Worm (Caenorhabditis elegans): Measurements from ENCODE around the gene cutl-15.
A peak's percentile ranks its signal among the peaks of the same experiment; 100 is the strongest.

cutl-15 gene

DNA sequence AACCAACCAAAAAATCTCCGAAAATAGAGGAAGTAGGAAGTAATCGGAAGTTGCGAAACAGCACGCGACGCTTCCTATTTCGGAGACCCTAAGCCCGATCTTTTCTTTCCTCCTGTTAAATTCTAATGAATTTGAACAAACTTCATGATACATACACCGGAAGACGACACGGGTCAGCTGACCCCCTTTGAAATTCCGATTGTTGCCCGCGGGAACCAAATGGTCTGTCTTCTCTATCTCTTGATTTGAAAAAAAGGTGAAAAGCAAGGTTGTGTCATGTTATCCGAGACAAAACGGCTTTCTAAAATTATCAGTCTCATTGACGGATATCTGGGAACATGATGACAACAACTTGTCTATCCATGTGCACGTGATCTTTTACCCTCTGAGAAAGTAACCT lies 11.6 kb upstream of the cutl-15 start:
- TF ChIP-seq unc-55 (GFP tag; optimal IDR thresholded peaks at IDR 0.05) (peak; percentile 66), hlh-30 (tag; optimal IDR thresholded peaks at IDR 0.05; ENCODE audit: insufficient read depth) (no peak), ceh-18 (tag; optimal IDR thresholded peaks at IDR 0.05) (peak; percentile 16), tbx-2 (tag; optimal IDR thresholded peaks at IDR 0.05) (no peak)

DNA sequence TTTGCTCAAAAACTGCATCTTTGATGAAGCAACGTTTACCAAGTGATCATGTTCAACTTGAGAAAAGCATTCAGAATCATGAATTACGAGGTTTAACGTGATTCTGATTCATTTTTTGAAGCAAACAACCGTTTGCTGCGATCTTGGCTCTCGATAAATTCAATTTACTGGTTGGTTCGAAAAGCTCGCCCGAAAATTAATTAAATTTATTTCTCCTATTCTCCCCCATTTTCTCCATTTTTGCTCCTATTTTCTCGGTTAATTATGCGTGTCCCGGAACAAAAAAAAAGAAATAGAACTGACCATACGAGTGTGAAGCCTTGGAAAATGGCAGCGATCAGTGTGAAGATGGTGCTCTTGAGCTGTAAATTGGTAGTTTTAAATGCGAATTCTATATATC lies 9.4 kb upstream of the cutl-15 start:
- TF ChIP-seq unc-42 (tag; optimal IDR thresholded peaks at IDR 0.05), result peak; percentile 95
- no peak for TF ChIP-seq gmeb-2 (tag; optimal IDR thresholded peaks at IDR 0.05)
- TF ChIP-seq ama-1 (optimal IDR thresholded peaks at IDR 0.05), result no peak
- TF ChIP-seq ceh-14 (tag; optimal IDR thresholded peaks at IDR 0.05), result peak; percentile 9
- TF ChIP-seq hlh-8 (tag; optimal IDR thresholded peaks at IDR 0.05), result no peak

DNA sequence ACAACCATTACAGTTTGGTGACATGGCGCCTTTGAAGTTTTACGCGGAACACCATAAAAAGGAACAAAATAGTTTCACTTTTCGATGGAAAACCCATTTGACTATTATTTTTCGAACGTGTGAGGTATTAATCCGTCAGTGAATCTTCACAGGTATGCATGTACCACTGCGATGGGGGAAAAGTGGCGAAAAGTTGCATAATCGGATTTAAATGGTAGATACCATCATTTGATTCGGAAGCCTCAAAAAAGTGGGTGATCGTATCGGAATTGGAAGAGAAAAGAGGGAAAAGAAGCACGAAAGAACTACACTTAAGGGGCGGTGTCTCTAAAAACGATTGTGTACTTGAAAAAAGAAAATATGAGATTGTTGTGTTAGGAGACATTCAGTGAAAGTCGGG lies 6.2 kb upstream of the cutl-15 start:
- TF ChIP-seq Y22D7AL.16 (tag; optimal IDR thresholded peaks at IDR 0.05) (no peak), unc-55 (GFP tag; optimal IDR thresholded peaks at IDR 0.05) (no peak)

DNA sequence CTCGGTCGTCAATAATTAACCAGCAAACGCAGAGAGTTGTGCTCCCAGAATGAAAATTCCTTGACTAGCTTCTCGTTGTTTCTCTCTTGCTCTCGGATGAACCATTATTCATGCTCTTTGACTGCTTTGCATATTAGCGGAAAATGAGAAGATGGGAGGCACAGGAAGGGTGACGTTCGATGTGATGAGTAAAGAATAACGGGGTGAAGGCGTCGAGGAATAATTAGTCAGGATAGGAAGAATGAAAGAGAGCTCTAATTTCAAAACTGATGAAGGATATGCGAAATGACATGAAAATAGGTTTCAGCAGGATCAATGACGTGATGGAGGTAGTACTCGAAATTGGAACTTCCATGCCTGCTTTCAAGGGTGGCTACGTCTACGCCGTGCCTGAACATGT lies 3.8 kb upstream of the cutl-15 start:
- TF ChIP-seq pros-1 (tag; optimal IDR thresholded peaks at IDR 0.05) (no peak), ceh-34 (tag; optimal IDR thresholded peaks at IDR 0.05) (no peak), C38D4.7 (GFP tag; optimal IDR thresholded peaks at IDR 0.05) (no peak), ceh-22 (tag; optimal IDR thresholded peaks at IDR 0.05) (no peak), Y22D7AL.16 (tag; optimal IDR thresholded peaks at IDR 0.05) (no peak), che-1 (tag; optimal IDR thresholded peaks at IDR 0.05) (no peak), elt-2 (tag; optimal IDR thresholded peaks at IDR 0.05) (no peak), fkh-10 (GFP tag; optimal IDR thresholded peaks at IDR 0.05) (no peak), dve-1 (tag; optimal IDR thresholded peaks at IDR 0.05) (no peak), T23F11.4 (GFP tag; optimal IDR thresholded peaks at IDR 0.05) (no peak), odd-2 (tag; optimal IDR thresholded peaks at IDR 0.05) (no peak), ceh-14 (tag; optimal IDR thresholded peaks at IDR 0.05) (peak; percentile 27), fkh-6 (tag; optimal IDR thresholded peaks at IDR 0.05) (no peak), ceh-31 (tag; optimal IDR thresholded peaks at IDR 0.05) (peak; percentile 43)

DNA sequence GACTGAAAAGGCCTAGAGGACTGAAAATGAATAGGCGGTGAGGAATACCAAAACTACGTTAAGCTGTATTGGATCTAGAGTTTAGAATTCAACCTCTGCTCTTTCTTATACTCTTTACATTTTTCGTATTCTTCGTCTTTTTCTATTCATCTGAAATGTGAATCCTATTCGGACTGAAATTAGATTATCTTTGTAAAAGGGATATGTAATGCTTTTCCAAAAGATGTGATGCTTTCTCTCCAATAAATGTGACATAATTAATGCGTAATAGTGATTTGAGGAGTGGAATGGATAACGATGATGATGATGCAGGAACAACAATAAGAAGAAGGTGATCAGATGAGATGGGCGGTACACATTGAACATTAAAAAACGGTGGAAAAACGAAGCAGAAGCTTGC lies 1.2 kb upstream of the cutl-15 start:
- TF ChIP-seq unc-42 (tag; optimal IDR thresholded peaks at IDR 0.05), result peak; percentile 54
- no peak for TF ChIP-seq ama-1 (optimal IDR thresholded peaks at IDR 0.05)
- TF ChIP-seq pax-1 (tag; optimal IDR thresholded peaks at IDR 0.05), result no peak

DNA sequence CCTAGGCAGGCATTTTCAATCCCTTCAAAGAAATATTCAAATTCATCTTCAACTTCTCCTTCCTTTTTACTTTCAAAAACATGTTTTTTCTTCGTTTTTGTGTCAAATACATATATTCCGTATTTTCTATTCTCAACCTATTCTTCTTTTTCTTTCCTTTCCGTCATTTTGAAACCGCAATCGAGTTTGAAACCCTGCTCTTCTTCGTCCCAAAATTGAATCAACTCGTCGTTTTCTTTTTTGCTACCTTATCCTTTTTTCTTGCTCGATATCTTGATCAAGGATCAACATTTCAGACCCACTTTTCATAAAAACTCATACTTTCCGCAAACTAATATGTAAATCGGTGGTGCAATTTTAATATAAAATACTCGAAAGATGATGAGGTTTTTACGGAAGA lies 2.3 kb downstream of the cutl-15 start:
- peak; percentile 82 for TF ChIP-seq unc-42 (tag; optimal IDR thresholded peaks at IDR 0.05)
- no peak for TF ChIP-seq rnt-1 (tag; optimal IDR thresholded peaks at IDR 0.05)

DNA sequence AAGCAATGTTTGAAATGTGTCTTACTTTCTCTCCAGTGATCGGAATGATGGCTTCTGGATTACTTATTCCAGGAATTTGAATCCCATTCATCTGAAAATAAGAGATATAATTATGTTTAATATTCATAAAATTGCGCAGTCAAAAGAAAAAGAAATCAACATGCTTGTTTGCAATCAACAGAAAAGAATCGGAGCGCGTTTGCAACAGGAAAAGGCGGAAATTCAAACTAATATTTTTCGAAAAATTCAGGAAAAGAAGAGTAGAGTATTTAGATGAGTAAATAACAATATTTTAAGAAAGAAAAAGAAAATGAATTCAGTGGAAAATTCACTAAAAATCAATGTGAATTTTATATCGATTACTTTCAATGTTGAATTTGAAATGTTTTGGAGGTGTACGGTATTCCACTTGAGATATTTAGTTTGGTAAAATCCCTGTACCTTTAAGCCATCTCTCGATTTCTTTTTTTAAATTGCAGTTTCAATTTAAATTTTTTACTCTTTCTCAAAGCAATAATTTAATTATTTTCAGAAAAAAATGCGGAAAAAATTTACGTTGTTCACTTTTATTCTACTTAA lies 7.0 kb downstream of the cutl-15 start, which contains the start of the genes set-17 and T21B10.4:
Gene set-17, minus strand, starts transcription at position 127 of the 579 bp plus-strand sequence.
Gene T21B10.4, plus strand, starts transcription at position 533 of the 579 bp plus-strand sequence.
- TF ChIP-seq pros-1 (tag; optimal IDR thresholded peaks at IDR 0.05), result no peak
- TF ChIP-seq ceh-31 (tag; optimal IDR thresholded peaks at IDR 0.05), result no peak
- TF ChIP-seq che-1 (tag; optimal IDR thresholded peaks at IDR 0.05), result no peak
- no peak for TF ChIP-seq ref-2 (tag; optimal IDR thresholded peaks at IDR 0.05)
- no peak for TF ChIP-seq pqm-1 (tag; optimal IDR thresholded peaks at IDR 0.05)
- no peak for TF ChIP-seq syd-9 (tag; optimal IDR thresholded peaks at IDR 0.05)
- TF ChIP-seq lin-11 (tag; optimal IDR thresholded peaks at IDR 0.05), result no peak
- no peak for TF ChIP-seq ceh-18 (tag; optimal IDR thresholded peaks at IDR 0.05)
- TF ChIP-seq ceh-30 (tag; optimal IDR thresholded peaks at IDR 0.05), result no peak
- no peak for TF ChIP-seq ceh-14 (tag; optimal IDR thresholded peaks at IDR 0.05)
- TF ChIP-seq C08G9.2 (tag; optimal IDR thresholded peaks at IDR 0.05), result no peak
- no peak for TF ChIP-seq C38D4.7 (GFP tag; optimal IDR thresholded peaks at IDR 0.05)
- no peak for TF ChIP-seq tbx-7 (tag; optimal IDR thresholded peaks at IDR 0.05)
- TF ChIP-seq tbx-2 (tag; optimal IDR thresholded peaks at IDR 0.05), result no peak
- no peak for TF ChIP-seq nhr-232 (tag; optimal IDR thresholded peaks at IDR 0.05)
- TF ChIP-seq pha-4 (tag; optimal IDR thresholded peaks at IDR 0.05), result no peak
- no peak for TF ChIP-seq pha-2 (tag; optimal IDR thresholded peaks at IDR 0.05)
- TF ChIP-seq ets-4 (tag; optimal IDR thresholded peaks at IDR 0.05), result no peak
- TF ChIP-seq gmeb-2 (tag; optimal IDR thresholded peaks at IDR 0.05), result no peak

Data from whole organism, late embryonic.